Worm (Caenorhabditis elegans) whole organism, L4 larva: ENCODE measurements around the gene ZK1290.10.
A peak's percentile ranks its signal among the peaks of the same experiment; 100 is the strongest.

Source experiments
- D1046.2 ChIP-seq: fragments of 200-800 bp; sonication (Bioruptor generic); IDR thresholded peaks from 2 replicates; pipeline ENCODE4 v1.3.6; 2022; ENCODE audit warnings: missing genetic modification characterization, missing compliant biosample characterization
- F44E2.7 ChIP-seq: fragments of 200-800 bp; sonication (Bioruptor generic); IDR thresholded peaks from 2 replicates; pipeline ENCODE4 v2.1.2; 2022; ENCODE audit warnings: missing genetic modification characterization, missing compliant biosample characterization
- F49E8.2 ChIP-seq: sonication (generic microtip); optimal IDR thresholded peaks from 2 replicates; lab custom pipeline; 2016; ENCODE audit warnings: missing compliant biosample characterization, mild to moderate bottlenecking, missing genetic modification characterization, borderline replicate concordance
- R02D3.7 ChIP-seq: fragments of 150-350 bp; sonication (generic microtip); optimal IDR thresholded peaks from 3 replicates; lab custom pipeline; 2014; ENCODE audit warnings: missing biosample characterization, missing genetic modification characterization
- T20F7.1 ChIP-seq: fragments of 200-800 bp; sonication (Bioruptor generic); optimal IDR thresholded peaks from 2 replicates; lab custom pipeline; 2018; ENCODE audit warnings: mild to moderate bottlenecking, missing genetic modification characterization, missing compliant biosample characterization
- Y5F2A.4 ChIP-seq: fragments of 200-800 bp; sonication (Bioruptor generic); optimal IDR thresholded peaks from 2 replicates; lab custom pipeline; 2018; ENCODE audit warnings: mild to moderate bottlenecking, missing genetic modification characterization, missing compliant biosample characterization
- aha-1 ChIP-seq: fragments of 150-350 bp; peaks from one replicate; lab custom pipeline; 2014; ENCODE audit warnings: missing biosample characterization, missing genetic modification characterization
- ama-1 ChIP-seq: fragments of 150-350 bp; optimal IDR thresholded peaks from 2 replicates; lab custom pipeline; 2014; ENCODE audit warnings: inconsistent platforms, mixed read lengths
- attf-4 ChIP-seq: sonication (generic microtip); optimal IDR thresholded peaks from 3 replicates; lab custom pipeline; 2017; ENCODE audit warnings: missing biosample characterization, missing genetic modification characterization
- ceh-20 ChIP-seq: fragments of 200-800 bp; sonication (Bioruptor generic); IDR thresholded peaks from 2 replicates; pipeline ENCODE4 v1.3.6; 2022; ENCODE audit warnings: missing genetic modification reagents, missing genetic modification characterization, missing compliant biosample characterization
- ceh-62 ChIP-seq: sonication (generic microtip); optimal IDR thresholded peaks from 2 replicates; lab custom pipeline; 2017; ENCODE audit warnings: missing biosample characterization, missing genetic modification characterization
- ceh-82 ChIP-seq: sonication (generic microtip); optimal IDR thresholded peaks from 2 replicates; lab custom pipeline; 2017; ENCODE audit warnings: missing biosample characterization, missing genetic modification characterization
- daf-16 ChIP-seq, 3 experiments: sonication (generic microtip); optimal IDR thresholded peaks; 2 replicates each; lab custom pipeline; 2016 to 2017; ENCODE audit warnings: missing genetic modification characterization in 3 of 3, missing genetic modification reagents in 3 of 3, mild to moderate bottlenecking in 2 of 3, missing compliant biosample characterization in 2 of 3, missing biosample characterization in 1 of 3, moderate library complexity in 1 of 3
- dmd-8 ChIP-seq: fragments of 200-800 bp; sonication (Bioruptor generic); IDR thresholded peaks from 2 replicates; pipeline ENCODE4 v1.3.6; 2022; ENCODE audit warnings: missing genetic modification characterization, missing compliant biosample characterization
- fkh-10 ChIP-seq: fragments of 150-350 bp; optimal IDR thresholded peaks from 2 replicates; lab custom pipeline; 2014; ENCODE audit warnings: missing biosample characterization, missing genetic modification reagents, missing genetic modification characterization
- fos-1 ChIP-seq: fragments of 150-350 bp; optimal IDR thresholded peaks from 2 replicates; lab custom pipeline; 2014; ENCODE audit warnings: missing biosample characterization, missing genetic modification characterization
- hlh-11 ChIP-seq: fragments of 200-800 bp; sonication (Bioruptor generic); optimal IDR thresholded peaks from 2 replicates; lab custom pipeline; 2018; ENCODE audit warnings: mild to moderate bottlenecking, missing genetic modification characterization, missing compliant biosample characterization
- lin-38 ChIP-seq: fragments of 200-800 bp; sonication (Bioruptor generic); IDR thresholded peaks from 2 replicates; pipeline ENCODE4 v1.3.6; 2022; ENCODE audit warnings: missing genetic modification reagents, missing genetic modification characterization, missing compliant biosample characterization
- madf-5 ChIP-seq, 2 experiments: fragments of 200-800 bp; sonication (Bioruptor generic); IDR thresholded peaks; 2 replicates each; pipeline ENCODE4 v1.3.6; 2022; ENCODE audit warnings: missing compliant biosample characterization in 2 of 2, missing genetic modification characterization in 2 of 2
- madf-9 ChIP-seq: fragments of 200-800 bp; sonication (Bioruptor generic); conservative IDR thresholded peaks from 2 replicates; pipeline ENCODE4 v1.3.6; 2022; ENCODE audit warnings: missing genetic modification reagents, missing genetic modification characterization, missing compliant biosample characterization
- mdl-1 ChIP-seq, 2 experiments: fragments of 150-350 bp in 1 of 2; sonication (generic microtip) in 1 of 2; optimal IDR thresholded peaks; 2 replicates each; lab custom pipeline; 2014 to 2017; ENCODE audit warnings: missing biosample characterization in 2 of 2, missing genetic modification characterization in 2 of 2
- mxl-2 ChIP-seq: fragments of 200-800 bp; sonication (Bioruptor generic); conservative IDR thresholded peaks from 2 replicates; pipeline ENCODE4 v1.3.6; 2022; ENCODE audit warnings: missing genetic modification reagents, missing genetic modification characterization, missing compliant biosample characterization
- mxl-3 ChIP-seq: fragments of 200-800 bp; sonication (Bioruptor generic); optimal IDR thresholded peaks from 2 replicates; lab custom pipeline; 2018; ENCODE audit warnings: mild to moderate bottlenecking, missing genetic modification characterization, missing compliant biosample characterization
- nhr-102 ChIP-seq: sonication (generic microtip); optimal IDR thresholded peaks from 2 replicates; lab custom pipeline; 2016; ENCODE audit warnings: mild to moderate bottlenecking, missing genetic modification characterization, moderate library complexity, missing compliant biosample characterization
- nhr-237 ChIP-seq: sonication (generic microtip); optimal IDR thresholded peaks from 2 replicates; lab custom pipeline; 2017; ENCODE audit warnings: missing biosample characterization, missing genetic modification characterization
- nhr-25 ChIP-seq: sonication (generic microtip); optimal IDR thresholded peaks from 2 replicates; lab custom pipeline; 2017; ENCODE audit warnings: missing genetic modification characterization, mild to moderate bottlenecking, missing compliant biosample characterization, antibody characterized with exemption, moderate library complexity, borderline replicate concordance; ENCODE audit not compliant: insufficient read depth
- nhr-48 ChIP-seq: sonication (generic microtip); optimal IDR thresholded peaks from 2 replicates; lab custom pipeline; 2016; ENCODE audit warnings: mild to moderate bottlenecking, missing genetic modification characterization, missing compliant biosample characterization
- nhr-76 ChIP-seq: fragments of 150-350 bp; optimal IDR thresholded peaks from 2 replicates; lab custom pipeline; 2014; ENCODE audit warnings: missing biosample characterization, missing genetic modification characterization
- nhr-77 ChIP-seq: fragments of 150-350 bp; optimal IDR thresholded peaks from 2 replicates; lab custom pipeline; 2014; ENCODE audit warnings: missing biosample characterization, missing genetic modification characterization
- php-3 ChIP-seq: fragments of 200-800 bp; sonication (Bioruptor generic); IDR thresholded peaks from 2 replicates; pipeline ENCODE4 v1.3.6; 2022; ENCODE audit warnings: missing genetic modification reagents, missing genetic modification characterization, missing compliant biosample characterization
- pqm-1 ChIP-seq: sonication (generic microtip); optimal IDR thresholded peaks from 2 replicates; lab custom pipeline; 2017; ENCODE audit warnings: missing biosample characterization, missing genetic modification characterization
- sdz-12 ChIP-seq: fragments of 200-800 bp; sonication (Bioruptor generic); optimal IDR thresholded peaks from 2 replicates; lab custom pipeline; 2018; ENCODE audit warnings: mild to moderate bottlenecking, missing genetic modification characterization, missing compliant biosample characterization
- set-16 ChIP-seq: fragments of 200-800 bp; sonication (Bioruptor generic); IDR thresholded peaks from 2 replicates; pipeline ENCODE4 v1.3.6; 2022; ENCODE audit warnings: missing genetic modification reagents, missing genetic modification characterization, missing compliant biosample characterization
- spr-1 ChIP-seq: sonication (generic microtip); optimal IDR thresholded peaks from 2 replicates; lab custom pipeline; 2016; ENCODE audit warnings: mild to moderate bottlenecking, missing genetic modification characterization, missing compliant biosample characterization
- unc-62 ChIP-seq, 3 experiments: fragments of 150-350 bp in 1 of 3; sonication (generic microtip); optimal IDR thresholded peaks in 2 of 3; peaks in 1 of 3; 1 replicate in 1 of 3; 2 replicates in 2 of 3; lab custom pipeline; 2014 to 2017; ENCODE audit warnings: missing biosample characterization in 3 of 3, missing genetic modification characterization in 3 of 3, missing genetic modification reagents in 3 of 3, missing genotype in 1 of 3
- zag-1 ChIP-seq: fragments of 150-350 bp; optimal IDR thresholded peaks from 2 replicates; lab custom pipeline; 2014; ENCODE audit warnings: missing biosample characterization, missing genetic modification characterization
- zfp-3 ChIP-seq: fragments of 200-800 bp; sonication (Bioruptor generic); conservative IDR thresholded peaks from 2 replicates; pipeline ENCODE4 v1.3.6; 2022; ENCODE audit warnings: missing genetic modification reagents, missing genetic modification characterization, missing compliant biosample characterization
- zip-2 ChIP-seq: fragments of 150-350 bp; optimal IDR thresholded peaks from 2 replicates; lab custom pipeline; 2014; ENCODE audit warnings: missing biosample characterization, missing genetic modification characterization
- ztf-7 ChIP-seq: fragments of 150-350 bp; optimal IDR thresholded peaks from 2 replicates; lab custom pipeline; 2014; ENCODE audit warnings: missing biosample characterization, missing genetic modification characterization

ZK1290.10 gene

ce11 chrII:7570820-7571219 is 17.1 kb upstream of the ZK1290.10 start:
- TF ChIP-seq madf-5 (GFP tag; IDR thresholded peaks at IDR 0.05; lab: Robert Waterston, UW): 0 out of 4 replicates have a peak, but pooled peaks of 1 of the 2 experiments have one; percentile 13
- TF ChIP-seq F44E2.7 (GFP tag; lab: Robert Waterston, UW): no peak
- TF ChIP-seq zag-1: no peak
- TF ChIP-seq mxl-3 (GFP tag; lab: Kevin White, UChicago): no peak
- no peak for TF ChIP-seq mxl-2
- no peak for TF ChIP-seq madf-9 (GFP tag; lab: Robert Waterston, UW)

ce11 chrII:7570305-7570704 is 16.6 kb upstream of the ZK1290.10 start, which contains the start of gene F35D2.3:
TSS of gene F35D2.3 (plus strand) at chrII:7570605.
- TF ChIP-seq T20F7.1 (GFP tag; lab: Kevin White, UChicago): no peak
- TF ChIP-seq mdl-1 (tag; optimal IDR thresholded peaks at IDR 0.05; lab: Kevin White, UChicago): no peak
- no peak for TF ChIP-seq lin-38 (GFP tag; lab: Robert Waterston, UW)
- TF ChIP-seq F49E8.2 (tag; lab: Kevin White, UChicago): no peak
- TF ChIP-seq zfp-3 (GFP tag; lab: Robert Waterston, UW): no peak

- TF ChIP-seq sdz-12 (GFP tag; lab: Kevin White, UChicago) (no peak), aha-1 (no peak), unc-62 (GFP tag; optimal IDR thresholded peaks at IDR 0.05 in 1 of 2; lab: Kevin White, UChicago) (peak in 1 of 2 experiments; percentile 87), unc-62 (tag; optimal IDR thresholded peaks at IDR 0.05; lab: Kevin White, UChicago) (no peak)
Observed at ce11 chrII:7562616-7563015, 8.9 kb upstream of the ZK1290.10 start.

ce11 chrII:7561494-7561893 is 7.8 kb upstream of the ZK1290.10 start, which contains the start of the genes ZK1290.11 and ZK1290.1:
TSS of gene ZK1290.11 (minus strand) at chrII:7561594.
TSS of gene ZK1290.1 (plus strand) at chrII:7561764.
- TF ChIP-seq zag-1: no peak
- no peak for TF ChIP-seq ama-1
- no peak for TF ChIP-seq zip-2
- no peak for TF ChIP-seq lin-38 (GFP tag; lab: Robert Waterston, UW)
- no peak for TF ChIP-seq ceh-82 (tag; lab: Kevin White, UChicago)
- TF ChIP-seq unc-62 (GFP tag; optimal IDR thresholded peaks at IDR 0.05 in 1 of 2; lab: Kevin White, UChicago): no peak
- no peak for TF ChIP-seq unc-62 (tag; optimal IDR thresholded peaks at IDR 0.05; lab: Kevin White, UChicago)
- no peak for TF ChIP-seq pqm-1

- no peak for TF ChIP-seq attf-4 (tag; lab: Kevin White, UChicago)
- TF ChIP-seq unc-62 (GFP tag; optimal IDR thresholded peaks at IDR 0.05 in 1 of 2; lab: Kevin White, UChicago): peak in 1 of 2 experiments; percentile 96
- no peak for TF ChIP-seq unc-62 (tag; optimal IDR thresholded peaks at IDR 0.05; lab: Kevin White, UChicago)
Observed at ce11 chrII:7560844-7561243, 7.1 kb upstream of the ZK1290.10 start.

ce11 chrII:7558864-7559263 is 5.2 kb upstream of the ZK1290.10 start:
- TF ChIP-seq ceh-62: no peak
- TF ChIP-seq fkh-10 (GFP tag; lab: Kevin White, UChicago): peak; percentile 92
- no peak for TF ChIP-seq nhr-76 (tag; lab: Kevin White, UChicago)
- TF ChIP-seq fos-1 (tag; lab: Kevin White, UChicago): no peak

ce11 chrII:7557981-7558380 is 4.3 kb upstream of the ZK1290.10 start:
- TF ChIP-seq hlh-11 (tag; lab: Kevin White, UChicago): peak; percentile 66
- TF ChIP-seq nhr-25 (tag; lab: Kevin White, UChicago): no peak
- TF ChIP-seq madf-9 (GFP tag; lab: Robert Waterston, UW): no peak
- no peak for TF ChIP-seq dmd-8 (GFP tag; lab: Robert Waterston, UW)
- no peak for TF ChIP-seq nhr-77
- peak; percentile 17 for TF ChIP-seq nhr-48 (tag; lab: Kevin White, UChicago)
- peak in 1 of 2 experiments; percentile 33 for TF ChIP-seq mdl-1 (tag; optimal IDR thresholded peaks at IDR 0.05; lab: Kevin White, UChicago)
- TF ChIP-seq Y5F2A.4 (GFP tag; lab: Kevin White, UChicago): no peak
- TF ChIP-seq R02D3.7 (tag; lab: Kevin White, UChicago): no peak
- TF ChIP-seq nhr-237: no peak
- peak; percentile 35; the same call in 1 of the 2 replicates for TF ChIP-seq php-3 (GFP tag; lab: Robert Waterston, UW)
- TF ChIP-seq spr-1 (tag; lab: Kevin White, UChicago): no peak
- no peak for TF ChIP-seq daf-16 (GFP tag; optimal IDR thresholded peaks at IDR 0.05; lab: Kevin White, UChicago)
- TF ChIP-seq daf-16 (tag; optimal IDR thresholded peaks at IDR 0.05; lab: Kevin White, UChicago): peak; percentile 77
- no peak for TF ChIP-seq set-16 (GFP tag; lab: Robert Waterston, UW)
- no peak for TF ChIP-seq ztf-7 (tag; lab: Kevin White, UChicago)
- peak in 1 of 2 experiments; percentile 94 for TF ChIP-seq unc-62 (GFP tag; optimal IDR thresholded peaks at IDR 0.05 in 1 of 2; lab: Kevin White, UChicago)
- no peak for TF ChIP-seq unc-62 (tag; optimal IDR thresholded peaks at IDR 0.05; lab: Kevin White, UChicago)
- TF ChIP-seq ceh-20 (GFP tag; lab: Robert Waterston, UW): no peak
- TF ChIP-seq D1046.2: no peak
- no peak for TF ChIP-seq nhr-102 (tag; lab: Kevin White, UChicago)
